Worm (Caenorhabditis elegans) whole organism, L2 larva: Measurements from ENCODE around the gene lips-12.

Source experiments
- F13H6.1 ChIP-seq: sonication (generic microtip); optimal IDR thresholded peaks from 2 replicates; lab custom pipeline; 2016; ENCODE audit warnings: missing genetic modification characterization, missing compliant biosample characterization
- R02D3.7 ChIP-seq: fragments of 150-350 bp; optimal IDR thresholded peaks from 2 replicates; lab custom pipeline; 2014; ENCODE audit warnings: missing biosample characterization, missing genetic modification characterization
- unc-62 ChIP-seq: fragments of 150-350 bp; optimal IDR thresholded peaks from 2 replicates; lab custom pipeline; 2014; ENCODE audit warnings: missing biosample characterization, missing genetic modification reagents, missing genetic modification characterization

ce11 chrII:1126472-1126871 lies 12.4 kb upstream of the lips-12 start:
- no peak for TF ChIP-seq unc-62 (GFP tag; lab: Kevin White, UChicago)
- TF ChIP-seq F13H6.1, result no peak
- no peak for TF ChIP-seq R02D3.7 (tag; lab: Kevin White, UChicago)
